Worm (Caenorhabditis elegans): ENCODE measurements around the gene T27E7.4.

Gene T27E7.4

DNA sequence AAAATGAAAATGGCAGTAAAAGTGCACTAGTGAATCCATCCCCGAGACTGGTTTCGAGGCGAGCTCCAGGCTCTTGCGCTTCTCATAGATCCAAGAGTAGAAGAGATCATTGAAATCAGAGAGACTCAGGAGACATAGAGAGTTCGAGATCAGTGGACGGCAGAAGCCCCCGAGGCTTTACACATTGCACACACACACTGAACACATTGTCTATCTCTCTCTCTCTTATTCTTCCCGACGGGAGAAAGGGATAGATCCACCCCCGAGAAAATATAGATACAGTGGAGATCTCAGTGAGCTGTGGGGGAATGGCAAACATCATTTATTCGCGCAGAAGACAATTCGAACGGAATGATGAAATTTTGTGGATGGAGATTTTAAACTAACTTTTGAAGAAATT, 27.9 kb downstream of the T27E7.4 start:
- peak; percentile 20 for TF ChIP-seq pha-4 (tag; optimal IDR thresholded peaks at IDR 0.05)
- TF ChIP-seq nhr-12 (tag; optimal IDR thresholded peaks at IDR 0.05) = no peak
- TF ChIP-seq mdl-1 (tag; optimal IDR thresholded peaks at IDR 0.05) = no peak
- TF ChIP-seq tbx-2 (tag; optimal IDR thresholded peaks at IDR 0.05) = no peak
- TF ChIP-seq ZK546.5 (tag; optimal IDR thresholded peaks at IDR 0.05) = no peak
- no peak for TF ChIP-seq nhr-23 (tag; optimal IDR thresholded peaks at IDR 0.05)
- no peak for TF ChIP-seq nhr-25 (tag; optimal IDR thresholded peaks at IDR 0.05)
- TF ChIP-seq lsy-12 (tag; optimal IDR thresholded peaks at IDR 0.05) = no peak
- TF ChIP-seq jun-1 (tag; optimal IDR thresholded peaks at IDR 0.05) = no peak

ce11 chrIV:14506042-14506441, 28.8 kb downstream of the T27E7.4 start:
- TF ChIP-seq fos-1 (tag; optimal IDR thresholded peaks at IDR 0.05) (no peak), nhr-12 (tag; optimal IDR thresholded peaks at IDR 0.05) (no peak), ZK546.5 (tag; optimal IDR thresholded peaks at IDR 0.05) (no peak), nhr-25 (tag; optimal IDR thresholded peaks at IDR 0.05) (no peak), nhr-67 (tag; optimal IDR thresholded peaks at IDR 0.05) (no peak), fkh-2 (tag; optimal IDR thresholded peaks at IDR 0.05) (no peak), nhr-43 (tag; optimal IDR thresholded peaks at IDR 0.05; ENCODE audit: poor library complexity, severe bottlenecking) (no peak), nhr-237 (tag; optimal IDR thresholded peaks at IDR 0.05) (no peak), elt-2 (tag; optimal IDR thresholded peaks at IDR 0.05) (no peak), fkh-10 (GFP tag; optimal IDR thresholded peaks at IDR 0.05) (no peak), egl-5 (tag; optimal IDR thresholded peaks at IDR 0.05) (no peak), tbx-2 (tag; optimal IDR thresholded peaks at IDR 0.05) (no peak), ztf-4 (tag; optimal IDR thresholded peaks at IDR 0.05) (no peak)

- TF ChIP-seq ztf-4 (tag; optimal IDR thresholded peaks at IDR 0.05) (no peak), R02D3.7 (tag; optimal IDR thresholded peaks at IDR 0.05) (no peak), nhr-237 (tag; optimal IDR thresholded peaks at IDR 0.05) (no peak), nhr-25 (tag; optimal IDR thresholded peaks at IDR 0.05) (no peak), eor-1 (tag; optimal IDR thresholded peaks at IDR 0.05) (no peak), ama-1 (optimal IDR thresholded peaks at IDR 0.05) (no peak), nhr-76 (tag; optimal IDR thresholded peaks at IDR 0.05) (no peak), ceh-16 (tag; optimal IDR thresholded peaks at IDR 0.05) (no peak), elt-2 (tag; optimal IDR thresholded peaks at IDR 0.05) (no peak), pqm-1 (tag; optimal IDR thresholded peaks at IDR 0.05) (no peak), skn-1 (tag; optimal IDR thresholded peaks at IDR 0.05) (no peak)
These were observed 29.8 kb downstream of the T27E7.4 start, which contains the start of gene tag-273 for ce11 chrIV:14505066-14505465. Gene tag-273, minus strand, starts transcription at chrIV:14505166.

DNA sequence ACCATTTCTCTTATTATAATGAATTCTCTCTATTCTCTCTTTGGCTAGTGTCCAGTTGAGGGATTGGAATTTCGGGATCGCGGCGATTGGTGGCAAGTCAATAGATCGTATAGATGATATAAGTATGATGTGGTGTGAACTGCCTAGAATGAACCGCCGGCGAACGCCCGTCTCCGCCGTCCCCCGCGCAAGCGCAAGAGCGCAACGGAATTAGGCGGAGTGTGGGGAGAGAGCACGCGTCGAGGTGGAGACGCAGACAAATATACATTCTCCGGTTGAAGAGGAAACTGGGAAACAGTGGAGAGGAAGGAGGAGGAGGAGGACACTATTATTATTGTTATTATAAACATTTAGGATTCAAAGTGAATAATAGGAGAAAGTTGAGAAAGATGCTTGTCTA, 38.4 kb downstream of the T27E7.4 start:
- TF ChIP-seq lin-39 (tag; optimal IDR thresholded peaks at IDR 0.05) (no peak), hmg-11 (tag; optimal IDR thresholded peaks at IDR 0.05) (peak; percentile 51), lin-15B (tag; optimal IDR thresholded peaks at IDR 0.05) (no peak), eor-1 (tag; optimal IDR thresholded peaks at IDR 0.05) (no peak), tbx-2 (tag; optimal IDR thresholded peaks at IDR 0.05) (no peak), sea-2 (GFP tag; optimal IDR thresholded peaks at IDR 0.05) (no peak), ztf-11 (tag; optimal IDR thresholded peaks at IDR 0.05) (no peak)

ce11 chrIV:14495474-14495873, 39.4 kb downstream of the T27E7.4 start:
- TF ChIP-seq elt-1 (tag; optimal IDR thresholded peaks at IDR 0.05) (no peak), ztf-4 (tag; optimal IDR thresholded peaks at IDR 0.05) (no peak), lin-15B (tag; optimal IDR thresholded peaks at IDR 0.05) (no peak), egl-27 (tag; optimal IDR thresholded peaks at IDR 0.05) (no peak), nhr-25 (tag; optimal IDR thresholded peaks at IDR 0.05) (no peak), R02D3.7 (tag; optimal IDR thresholded peaks at IDR 0.05) (no peak), elt-2 (tag; optimal IDR thresholded peaks at IDR 0.05) (no peak), skn-1 (tag; optimal IDR thresholded peaks at IDR 0.05) (no peak), daf-12 (tag; optimal IDR thresholded peaks at IDR 0.05) (no peak), aly-2 (tag; optimal IDR thresholded peaks at IDR 0.05) (no peak), nfya-1 (tag; optimal IDR thresholded peaks at IDR 0.05; ENCODE audit: insufficient read depth) (no peak), zag-1 (tag; optimal IDR thresholded peaks at IDR 0.05) (no peak), fos-1 (tag; optimal IDR thresholded peaks at IDR 0.05) (no peak), nhr-11 (tag; optimal IDR thresholded peaks at IDR 0.05) (no peak), ceh-82 (tag; optimal IDR thresholded peaks at IDR 0.05) (no peak)
